Worm (Caenorhabditis elegans) whole organism, midembryonic: Measurements from ENCODE around the gene K11D12.14.
A peak's percentile ranks its signal among the peaks of the same experiment; 100 is the strongest.

ENCODE experiments used
- T22C8.4 ChIP-seq: fragments of 200-800 bp; sonication (Bioruptor generic); IDR thresholded peaks from 2 replicates; pipeline ENCODE4 v1.3.6; 2022; ENCODE audit warnings: missing genetic modification characterization, missing compliant biosample characterization
- cog-1 ChIP-seq: sonication (generic microtip); optimal IDR thresholded peaks from 2 replicates; lab custom pipeline; 2016; ENCODE audit warnings: missing genetic modification characterization, missing compliant biosample characterization
- flt-1 ChIP-seq: fragments of 200-800 bp; sonication (Bioruptor generic); IDR thresholded peaks from 2 replicates; pipeline ENCODE4 v1.3.6; 2022; ENCODE audit warnings: missing genetic modification characterization, missing compliant biosample characterization
- klf-2 ChIP-seq: fragments of 200-800 bp; sonication (Bioruptor generic); conservative IDR thresholded peaks from 2 replicates; pipeline ENCODE4 v1.3.6; 2022; ENCODE audit warnings: missing genetic modification reagents, missing genetic modification characterization, missing compliant biosample characterization
- med-1 ChIP-seq: sonication (generic microtip); optimal IDR thresholded peaks from 2 replicates; lab custom pipeline; 2017; ENCODE audit warnings: missing genetic modification characterization, mild to moderate bottlenecking, missing compliant biosample characterization, antibody characterized with exemption, missing genetic modification reagents; ENCODE audit not compliant: insufficient read depth
- ref-1 ChIP-seq: fragments of 200-800 bp; sonication (Bioruptor generic); conservative IDR thresholded peaks from 2 replicates; pipeline ENCODE4 v1.3.6; 2022; ENCODE audit warnings: missing genetic modification reagents, missing genetic modification characterization, missing compliant biosample characterization
- tab-1 ChIP-seq: fragments of 200-800 bp; sonication (Bioruptor generic); IDR thresholded peaks from 2 replicates; pipeline ENCODE4 v1.3.6; 2022; ENCODE audit warnings: missing genetic modification characterization, missing compliant biosample characterization
- ztf-23 ChIP-seq: fragments of 200-800 bp; sonication (Bioruptor generic); IDR thresholded peaks from 2 replicates; pipeline ENCODE4 v1.3.6; 2022; ENCODE audit warnings: missing genetic modification reagents, missing genetic modification characterization, missing compliant biosample characterization
- ztf-29 ChIP-seq: fragments of 200-800 bp; sonication (Bioruptor generic); IDR thresholded peaks from 2 replicates; pipeline ENCODE4 v1.3.6; 2022; ENCODE audit warnings: missing genetic modification reagents, missing genetic modification characterization, missing compliant biosample characterization

K11D12.14 gene

ce11 chrV:5040925-5041324 lies 8.5 kb upstream of the K11D12.14 start, which contains the start of gene K11D12.8:
K11D12.8 (minus strand) TSS chrV:5041001.
- TF ChIP-seq ztf-23 (GFP tag; lab: Robert Waterston, UW) (no peak), med-1 (GFP tag; lab: Kevin White, UChicago) (no peak), cog-1 (tag; lab: Kevin White, UChicago) (no peak), ztf-29 (GFP tag; lab: Robert Waterston, UW) (no peak), flt-1 (no peak), T22C8.4 (no peak), tab-1 (GFP tag; lab: Robert Waterston, UW) (no peak), klf-2 (GFP tag; lab: Robert Waterston, UW) (no peak), ref-1 (GFP tag; lab: Robert Waterston, UW) (no peak)

- TF ChIP-seq med-1 (GFP tag; lab: Kevin White, UChicago) (no peak), flt-1 (no peak), cog-1 (tag; lab: Kevin White, UChicago) (no peak), ztf-23 (GFP tag; lab: Robert Waterston, UW) (no peak), ztf-29 (GFP tag; lab: Robert Waterston, UW) (no peak), ref-1 (GFP tag; lab: Robert Waterston, UW) (no peak), klf-2 (GFP tag; lab: Robert Waterston, UW) (no peak), T22C8.4 (no peak), tab-1 (GFP tag; lab: Robert Waterston, UW) (no peak)
These were observed 3.3 kb upstream of the K11D12.14 start, which contains the start of gene exc-14 for ce11 chrV:5046103-5046502. exc-14 (minus strand) TSS chrV:5046203.

DNA sequence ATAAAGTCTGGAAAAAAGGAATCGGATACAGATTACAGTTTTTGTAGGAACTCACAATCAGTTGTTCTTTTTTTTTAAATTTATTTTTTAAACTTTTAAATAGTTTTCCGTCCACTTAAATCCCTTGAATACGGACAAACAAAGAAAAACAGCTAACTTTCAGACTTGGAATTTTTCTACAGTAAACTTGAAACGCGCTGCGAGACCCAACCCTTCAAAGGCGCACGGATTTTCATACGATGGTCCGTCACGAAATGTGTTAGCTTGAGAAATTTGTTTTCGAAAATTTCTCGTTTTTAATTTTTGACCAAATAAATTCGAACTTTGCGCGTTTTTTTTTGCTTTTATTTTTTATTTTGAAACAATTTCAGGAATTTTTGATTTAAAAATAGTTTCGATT lies 2.9 kb upstream of the K11D12.14 start:
- TF ChIP-seq ref-1 (GFP tag; lab: Robert Waterston, UW), result no peak
- no peak for TF ChIP-seq flt-1
- TF ChIP-seq klf-2 (GFP tag; lab: Robert Waterston, UW), result no peak
- TF ChIP-seq T22C8.4, result no peak
- no peak for TF ChIP-seq med-1 (GFP tag; lab: Kevin White, UChicago)
- TF ChIP-seq tab-1 (GFP tag; lab: Robert Waterston, UW), result no peak
- TF ChIP-seq cog-1 (tag; lab: Kevin White, UChicago), result no peak
- TF ChIP-seq ztf-29 (GFP tag; lab: Robert Waterston, UW), result no peak
- no peak for TF ChIP-seq ztf-23 (GFP tag; lab: Robert Waterston, UW)

- TF ChIP-seq tab-1 (GFP tag; lab: Robert Waterston, UW) (0 out of 2 replicates have a peak, but pooled peaks have one; percentile 49), flt-1 (peak; percentile 80), ztf-23 (GFP tag; lab: Robert Waterston, UW) (peak; percentile 78), klf-2 (GFP tag; lab: Robert Waterston, UW) (peak; percentile 72)
These were observed 2.2 kb upstream of the K11D12.14 start for ce11 chrV:5047230-5047629.

ce11 chrV:5050073-5050599 lies 700 bp downstream of the K11D12.14 start:
- no peak for TF ChIP-seq med-1 (GFP tag; lab: Kevin White, UChicago)

DNA sequence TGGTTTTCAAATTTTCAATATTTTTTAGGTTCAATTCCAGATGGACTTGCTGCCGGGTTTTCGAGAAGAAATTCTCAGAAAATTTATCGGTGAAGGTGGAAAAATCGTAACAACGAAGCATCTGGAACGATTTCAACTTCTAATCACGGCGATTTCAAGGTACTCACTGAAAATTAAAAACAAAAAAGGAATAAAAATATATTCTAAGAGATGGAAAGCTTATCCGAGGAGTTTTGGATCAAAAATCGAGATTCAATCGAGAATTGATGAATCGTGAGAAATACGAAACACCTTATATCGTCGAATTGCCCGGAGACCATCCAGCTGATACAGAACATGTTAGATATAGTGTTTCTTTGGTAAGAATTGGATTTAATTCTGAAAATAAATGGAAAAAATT lies 2.8 kb downstream of the K11D12.14 start, which contains the start of gene K11D12.12:
K11D12.12 (plus strand) TSS at position 29 of the 400 bp plus-strand sequence.
- TF ChIP-seq ztf-29 (GFP tag; lab: Robert Waterston, UW), result no peak
- no peak for TF ChIP-seq ref-1 (GFP tag; lab: Robert Waterston, UW)
- no peak for TF ChIP-seq flt-1
- TF ChIP-seq tab-1 (GFP tag; lab: Robert Waterston, UW), result no peak
- no peak for TF ChIP-seq T22C8.4
- TF ChIP-seq ztf-23 (GFP tag; lab: Robert Waterston, UW), result no peak

DNA sequence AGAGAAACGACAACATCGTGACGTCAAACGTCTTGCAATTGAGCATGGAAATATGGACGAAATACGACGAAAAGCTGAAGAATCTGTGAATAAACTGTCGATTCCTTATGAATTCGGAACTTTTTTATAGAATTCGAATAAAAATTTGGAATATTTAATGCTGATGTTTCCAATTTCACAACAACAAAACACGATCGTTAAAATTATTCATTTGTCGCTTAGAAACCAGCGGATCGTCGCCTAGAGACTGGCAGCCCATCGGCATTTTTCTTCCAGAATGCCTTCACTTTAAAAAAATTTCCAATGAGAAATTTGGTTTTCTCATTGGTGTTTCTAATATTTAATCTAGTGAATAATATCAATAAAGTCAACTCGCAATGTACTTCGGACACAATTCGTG lies 3.9 kb downstream of the K11D12.14 start, which contains the start of gene cwp-4:
cwp-4 (plus strand) TSS at position 301 of the 400 bp plus-strand sequence.
- TF ChIP-seq tab-1 (GFP tag; lab: Robert Waterston, UW) (no peak), ztf-23 (GFP tag; lab: Robert Waterston, UW) (no peak), ref-1 (GFP tag; lab: Robert Waterston, UW) (no peak), med-1 (GFP tag; lab: Kevin White, UChicago) (no peak), ztf-29 (GFP tag; lab: Robert Waterston, UW) (no peak), T22C8.4 (no peak), flt-1 (no peak), cog-1 (tag; lab: Kevin White, UChicago) (no peak), klf-2 (GFP tag; lab: Robert Waterston, UW) (no peak)

DNA sequence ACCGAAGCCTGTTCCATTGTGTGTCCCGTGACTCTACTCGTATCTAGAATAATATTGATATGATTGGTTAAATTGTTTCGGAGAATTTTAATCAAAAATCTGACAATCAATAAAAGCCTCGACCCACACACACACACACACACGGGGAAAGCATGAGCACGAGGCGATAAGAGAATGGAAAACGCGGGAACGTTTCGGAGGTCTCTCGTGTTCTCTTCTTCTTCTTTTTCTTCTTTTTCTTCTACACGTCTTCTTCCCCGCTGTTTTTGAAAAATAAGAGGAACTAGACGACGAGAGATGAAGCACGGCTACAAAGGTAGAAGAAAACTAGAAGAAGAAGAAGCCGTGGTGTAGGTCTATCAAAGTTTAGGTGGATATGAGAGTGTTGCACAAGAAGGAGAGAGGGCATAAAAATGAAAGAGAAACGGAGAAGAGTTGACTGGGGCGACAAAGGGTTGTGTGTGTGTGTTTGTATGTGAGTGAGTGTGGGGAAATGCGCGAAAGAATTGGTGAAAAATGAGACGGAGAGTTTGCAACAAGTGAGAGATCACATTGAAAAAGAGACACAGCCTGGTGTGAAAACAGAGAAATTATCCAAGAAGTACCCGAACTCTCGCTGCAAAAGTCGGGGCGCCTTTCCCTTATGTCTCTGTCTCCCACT lies 15.5 kb downstream of the K11D12.14 start, which contains the start of gene mlk-1:
mlk-1 (minus strand) TSS at position 51 of the 661 bp plus-strand sequence.
- TF ChIP-seq ztf-29 (GFP tag; lab: Robert Waterston, UW) (no peak), cog-1 (tag; lab: Kevin White, UChicago) (peak; percentile 41), ztf-23 (GFP tag; lab: Robert Waterston, UW) (no peak), klf-2 (GFP tag; lab: Robert Waterston, UW) (no peak)

- TF ChIP-seq ref-1 (GFP tag; lab: Robert Waterston, UW) (no peak), tab-1 (GFP tag; lab: Robert Waterston, UW) (no peak), cog-1 (tag; lab: Kevin White, UChicago) (no peak), T22C8.4 (no peak), klf-2 (GFP tag; lab: Robert Waterston, UW) (no peak), med-1 (GFP tag; lab: Kevin White, UChicago) (no peak), ztf-23 (GFP tag; lab: Robert Waterston, UW) (no peak), ztf-29 (GFP tag; lab: Robert Waterston, UW) (no peak), flt-1 (no peak)
These were observed 18.0 kb downstream of the K11D12.14 start for ce11 chrV:5067390-5067789.
